Worm (Caenorhabditis elegans) whole organism, L4 larva: ENCODE results near the gene T11G6.4.

ENCODE experiments used
- F26F4.8 ChIP-seq: fragments of 200-800 bp; sonication (Bioruptor generic); conservative IDR thresholded peaks from 2 replicates; pipeline ENCODE4 v1.3.6; 2022; ENCODE audit warnings: missing genetic modification characterization, missing compliant biosample characterization
- F37D6.2 ChIP-seq: sonication (generic microtip); optimal IDR thresholded peaks from 2 replicates; lab custom pipeline; 2016; ENCODE audit warnings: mild to moderate bottlenecking, missing genetic modification characterization, missing compliant biosample characterization
- F44E2.7 ChIP-seq: fragments of 200-800 bp; sonication (Bioruptor generic); IDR thresholded peaks from 2 replicates; pipeline ENCODE4 v2.1.2; 2022; ENCODE audit warnings: missing genetic modification characterization, missing compliant biosample characterization
- F49E8.2 ChIP-seq: sonication (generic microtip); optimal IDR thresholded peaks from 2 replicates; lab custom pipeline; 2016; ENCODE audit warnings: missing compliant biosample characterization, mild to moderate bottlenecking, missing genetic modification characterization, borderline replicate concordance
- Y105C5A.15 ChIP-seq: fragments of 200-800 bp; sonication (Bioruptor generic); IDR thresholded peaks from 2 replicates; pipeline ENCODE4 v1.3.6; 2022; ENCODE audit warnings: missing genetic modification characterization, missing compliant biosample characterization
- Y48G9A.11 ChIP-seq: fragments of 200-800 bp; sonication (Bioruptor generic); IDR thresholded peaks from 2 replicates; pipeline ENCODE4 v1.3.6; 2022; ENCODE audit warnings: missing genetic modification reagents, missing genetic modification characterization, missing compliant biosample characterization
- aly-2 ChIP-seq: sonication (generic microtip); optimal IDR thresholded peaks from 2 replicates; lab custom pipeline; 2018; ENCODE audit warnings: missing biosample characterization, missing genetic modification characterization
- arid-1 ChIP-seq: fragments of 200-800 bp; sonication (Bioruptor generic); conservative IDR thresholded peaks from 2 replicates; pipeline ENCODE4 v1.3.6; 2022; ENCODE audit warnings: missing genetic modification reagents, missing genetic modification characterization, missing compliant biosample characterization
- attf-4 ChIP-seq: sonication (generic microtip); optimal IDR thresholded peaks from 3 replicates; lab custom pipeline; 2017; ENCODE audit warnings: missing biosample characterization, missing genetic modification characterization
- cey-2 ChIP-seq: sonication (generic microtip); optimal IDR thresholded peaks from 3 replicates; lab custom pipeline; 2017; ENCODE audit warnings: missing genetic modification characterization, mild to moderate bottlenecking, missing compliant biosample characterization, antibody characterized with exemption, borderline replicate concordance; ENCODE audit not compliant: insufficient read depth
- daf-16 ChIP-seq, 3 experiments: sonication (generic microtip); optimal IDR thresholded peaks; 2 replicates each; lab custom pipeline; 2016 to 2017; ENCODE audit warnings: missing genetic modification characterization in 3 of 3, missing genetic modification reagents in 3 of 3, mild to moderate bottlenecking in 2 of 3, missing compliant biosample characterization in 2 of 3, missing biosample characterization in 1 of 3, moderate library complexity in 1 of 3
- dmd-8 ChIP-seq: fragments of 200-800 bp; sonication (Bioruptor generic); IDR thresholded peaks from 2 replicates; pipeline ENCODE4 v1.3.6; 2022; ENCODE audit warnings: missing genetic modification characterization, missing compliant biosample characterization
- egl-43 ChIP-seq: fragments of 200-800 bp; sonication (Bioruptor generic); IDR thresholded peaks from 2 replicates; pipeline ENCODE4 v1.3.6; 2022; ENCODE audit warnings: missing genetic modification reagents, missing genetic modification characterization, missing compliant biosample characterization
- gei-8 ChIP-seq: fragments of 200-800 bp; sonication (Bioruptor generic); optimal IDR thresholded peaks from 2 replicates; lab custom pipeline; 2018; ENCODE audit warnings: mild to moderate bottlenecking, missing genetic modification characterization, missing compliant biosample characterization
- hlh-11 ChIP-seq: fragments of 200-800 bp; sonication (Bioruptor generic); optimal IDR thresholded peaks from 2 replicates; lab custom pipeline; 2018; ENCODE audit warnings: mild to moderate bottlenecking, missing genetic modification characterization, missing compliant biosample characterization
- hmg-1.1 ChIP-seq: fragments of 200-800 bp; sonication (Bioruptor generic); IDR thresholded peaks from 2 replicates; pipeline ENCODE4 v1.3.6; 2022; ENCODE audit warnings: missing genetic modification reagents, missing genetic modification characterization, missing compliant biosample characterization
- lin-1 ChIP-seq: fragments of 200-800 bp; sonication (Bioruptor generic); IDR thresholded peaks from 2 replicates; pipeline ENCODE4 v1.3.6; 2022; ENCODE audit warnings: missing genetic modification reagents, missing genetic modification characterization, missing compliant biosample characterization
- lin-15B ChIP-seq: fragments of 150-350 bp; sonication (generic microtip); optimal IDR thresholded peaks from 3 replicates; lab custom pipeline; 2014; ENCODE audit warnings: missing biosample characterization, missing genetic modification characterization
- lin-29 ChIP-seq: fragments of 200-800 bp; sonication (Bioruptor generic); IDR thresholded peaks from 2 replicates; pipeline ENCODE4 v1.3.6; 2022; ENCODE audit warnings: missing genetic modification reagents, missing genetic modification characterization, missing compliant biosample characterization
- lin-38 ChIP-seq: fragments of 200-800 bp; sonication (Bioruptor generic); IDR thresholded peaks from 2 replicates; pipeline ENCODE4 v1.3.6; 2022; ENCODE audit warnings: missing genetic modification reagents, missing genetic modification characterization, missing compliant biosample characterization
- lsy-2 ChIP-seq, 2 experiments: fragments of 150-350 bp in 1 of 2; sonication (generic microtip) in 1 of 2; optimal IDR thresholded peaks; 2 replicates each; lab custom pipeline; 2014 to 2017; ENCODE audit warnings: missing biosample characterization in 2 of 2, missing genetic modification characterization in 2 of 2
- mxl-2 ChIP-seq: fragments of 200-800 bp; sonication (Bioruptor generic); conservative IDR thresholded peaks from 2 replicates; pipeline ENCODE4 v1.3.6; 2022; ENCODE audit warnings: missing genetic modification reagents, missing genetic modification characterization, missing compliant biosample characterization
- mxl-3 ChIP-seq: fragments of 200-800 bp; sonication (Bioruptor generic); optimal IDR thresholded peaks from 2 replicates; lab custom pipeline; 2018; ENCODE audit warnings: mild to moderate bottlenecking, missing genetic modification characterization, missing compliant biosample characterization
- nhr-25 ChIP-seq: sonication (generic microtip); optimal IDR thresholded peaks from 2 replicates; lab custom pipeline; 2017; ENCODE audit warnings: missing genetic modification characterization, mild to moderate bottlenecking, missing compliant biosample characterization, antibody characterized with exemption, moderate library complexity, borderline replicate concordance; ENCODE audit not compliant: insufficient read depth
- nhr-28 ChIP-seq: fragments of 150-350 bp; optimal IDR thresholded peaks from 2 replicates; lab custom pipeline; 2014; ENCODE audit warnings: missing biosample characterization, missing genetic modification characterization
- nhr-41 ChIP-seq: fragments of 200-800 bp; sonication (Bioruptor generic); IDR thresholded peaks from 2 replicates; pipeline ENCODE4 v1.3.6; 2022; ENCODE audit warnings: missing genetic modification reagents, missing genetic modification characterization, missing compliant biosample characterization
- pha-4 ChIP-seq, 2 experiments: fragments of 150-350 bp in 1 of 2; fragments of 200-800 bp in 1 of 2; sonication (Bioruptor generic) in 1 of 2; IDR thresholded peaks in 1 of 2; optimal IDR thresholded peaks in 1 of 2; 2 replicates each; pipeline versions ENCODE4 v1.3.6 to Lab custom; 2014 to 2022; ENCODE audit warnings: missing genetic modification characterization in 2 of 2, missing genetic modification reagents in 2 of 2, missing biosample characterization in 1 of 2, missing compliant biosample characterization in 1 of 2
- php-3 ChIP-seq: fragments of 200-800 bp; sonication (Bioruptor generic); IDR thresholded peaks from 2 replicates; pipeline ENCODE4 v1.3.6; 2022; ENCODE audit warnings: missing genetic modification reagents, missing genetic modification characterization, missing compliant biosample characterization
- sdz-12 ChIP-seq: fragments of 200-800 bp; sonication (Bioruptor generic); optimal IDR thresholded peaks from 2 replicates; lab custom pipeline; 2018; ENCODE audit warnings: mild to moderate bottlenecking, missing genetic modification characterization, missing compliant biosample characterization
- tra-1 ChIP-seq: fragments of 200-800 bp; sonication (Bioruptor generic); IDR thresholded peaks from 2 replicates; pipeline ENCODE4 v1.3.6; 2022; ENCODE audit warnings: missing genetic modification reagents, missing genetic modification characterization, missing compliant biosample characterization
- unc-130 ChIP-seq: sonication (generic microtip); optimal IDR thresholded peaks from 2 replicates; lab custom pipeline; 2016; ENCODE audit warnings: missing genetic modification reagents, missing genetic modification characterization, missing compliant biosample characterization
- unc-62 ChIP-seq, 3 experiments: fragments of 150-350 bp in 1 of 3; sonication (generic microtip); optimal IDR thresholded peaks in 2 of 3; peaks in 1 of 3; 1 replicate in 1 of 3; 2 replicates in 2 of 3; lab custom pipeline; 2014 to 2017; ENCODE audit warnings: missing biosample characterization in 3 of 3, missing genetic modification characterization in 3 of 3, missing genetic modification reagents in 3 of 3, missing genotype in 1 of 3

T11G6.4 gene

DNA sequence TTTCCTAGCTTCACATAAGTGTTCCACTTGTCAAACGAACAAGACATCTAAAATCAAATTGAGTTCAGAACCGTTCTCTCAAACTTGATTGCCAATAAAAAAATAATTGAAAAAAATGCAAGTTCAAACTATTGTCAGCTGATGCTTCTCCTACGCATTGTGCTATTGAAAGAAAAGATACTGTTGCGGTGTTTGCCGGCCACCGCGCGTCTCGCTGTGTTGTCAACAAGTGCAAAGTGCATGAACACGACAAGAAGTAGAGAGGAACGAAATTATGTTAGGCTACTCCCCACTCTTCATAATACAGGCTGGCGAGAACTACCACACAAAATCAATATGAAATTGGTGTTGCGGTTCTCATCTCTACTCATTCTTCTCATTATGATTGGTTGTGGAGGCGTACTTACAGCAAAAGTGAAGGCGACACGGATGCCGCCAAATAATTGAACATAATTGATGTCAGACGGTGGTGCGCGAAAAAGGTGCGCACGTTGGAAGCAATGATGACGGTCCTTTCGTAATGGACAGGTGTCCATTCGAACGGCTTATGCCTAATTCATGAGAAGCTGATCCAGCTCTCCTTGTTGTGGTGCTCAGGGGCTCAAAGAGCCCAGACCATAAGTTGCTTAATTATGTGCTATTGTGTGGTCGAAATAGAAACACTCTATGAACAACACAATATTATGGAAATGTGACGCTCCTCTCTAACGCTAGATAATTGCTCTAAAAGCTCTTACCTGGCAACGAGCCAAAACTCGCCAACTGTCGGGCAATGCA, 15.8 kb upstream of the T11G6.4 start:
- TF ChIP-seq unc-62 (GFP tag; optimal IDR thresholded peaks at IDR 0.05 in 1 of 2; lab: Kevin White, UChicago) (peak in 1 of 2 experiments; percentile 89), unc-62 (tag; optimal IDR thresholded peaks at IDR 0.05; lab: Kevin White, UChicago) (no peak), aly-2 (no peak), F26F4.8 (GFP tag; lab: Robert Waterston, UW) (0 out of 2 replicates have a peak, but pooled peaks have one; percentile 9), lsy-2 (tag; optimal IDR thresholded peaks at IDR 0.05; lab: Kevin White, UChicago) (no peak), Y48G9A.11 (GFP tag; lab: Robert Waterston, UW) (no peak), daf-16 (GFP tag; optimal IDR thresholded peaks at IDR 0.05; lab: Kevin White, UChicago) (no peak), daf-16 (tag; optimal IDR thresholded peaks at IDR 0.05; lab: Kevin White, UChicago) (peak; percentile 71)

DNA sequence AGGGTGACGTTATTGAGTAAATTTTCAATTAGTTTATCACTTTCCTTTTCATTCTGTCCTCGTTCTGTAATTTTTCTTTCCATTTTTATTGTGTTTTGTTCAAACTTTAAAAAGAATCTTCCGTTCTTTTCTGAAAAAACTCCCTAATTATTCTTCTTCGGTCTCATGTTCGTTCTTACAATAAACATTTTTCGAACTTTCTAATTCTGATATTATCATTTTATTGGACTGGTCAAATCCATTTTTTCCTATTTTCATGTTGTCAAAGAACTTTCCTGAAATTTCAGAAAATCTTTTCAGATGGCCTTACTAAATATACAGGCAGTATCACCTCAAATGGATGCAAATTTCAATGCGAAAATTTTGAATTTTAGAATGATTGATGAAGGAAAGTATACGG, 12.3 kb upstream of the T11G6.4 start, which contains the start of gene nish-1:
TSS of gene nish-1 (plus strand) at position 301 of the 400 bp plus-strand sequence.
- TF ChIP-seq gei-8 (GFP tag; lab: Kevin White, UChicago) (no peak), cey-2 (tag; lab: Kevin White, UChicago) (no peak), arid-1 (GFP tag; lab: Robert Waterston, UW) (no peak), pha-4 (GFP tag; IDR thresholded peaks at IDR 0.05; lab: Robert Waterston, UW) (no peak), pha-4 (tag; optimal IDR thresholded peaks at IDR 0.05; lab: Kevin White, UChicago) (no peak), mxl-3 (GFP tag; lab: Kevin White, UChicago) (no peak), lin-15B (no peak), F44E2.7 (GFP tag; lab: Robert Waterston, UW) (no peak), F37D6.2 (tag; lab: Kevin White, UChicago) (no peak), tra-1 (no peak), unc-130 (GFP tag; lab: Kevin White, UChicago) (no peak), hmg-1.1 (GFP tag; lab: Robert Waterston, UW) (no peak), nhr-25 (tag; lab: Kevin White, UChicago) (no peak), mxl-2 (GFP tag; lab: Robert Waterston, UW) (no peak), egl-43 (no peak), Y105C5A.15 (no peak), sdz-12 (no peak)

DNA sequence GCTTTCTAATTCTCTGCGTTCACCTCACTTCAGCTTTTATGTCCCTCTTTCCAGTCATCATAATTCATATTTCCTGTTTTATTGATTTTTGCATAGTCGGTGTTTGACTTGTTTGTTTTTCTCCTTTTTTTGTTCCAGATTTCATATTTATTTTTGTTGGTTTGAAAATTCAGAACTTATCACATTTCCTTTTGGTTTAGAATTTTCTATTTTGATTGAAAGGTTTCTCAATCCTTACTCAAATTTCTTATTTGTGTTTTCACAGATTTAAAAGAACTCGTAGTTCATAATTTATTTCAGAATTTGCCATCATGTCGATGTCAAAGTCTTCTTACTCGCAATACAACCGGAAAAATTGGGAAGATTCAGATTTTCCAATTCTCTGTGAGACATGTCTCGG, 9.4 kb upstream of the T11G6.4 start, which contains the start of gene rbm-22:
TSS of gene rbm-22 (plus strand) at position 301 of the 400 bp plus-strand sequence.
- TF ChIP-seq F49E8.2: no peak
- TF ChIP-seq attf-4 (tag; lab: Kevin White, UChicago): no peak
- no peak for TF ChIP-seq unc-62 (GFP tag; optimal IDR thresholded peaks at IDR 0.05 in 1 of 2; lab: Kevin White, UChicago)
- TF ChIP-seq unc-62 (tag; optimal IDR thresholded peaks at IDR 0.05; lab: Kevin White, UChicago): no peak
- TF ChIP-seq nhr-41: no peak
- TF ChIP-seq F44E2.7 (GFP tag; lab: Robert Waterston, UW): no peak
- TF ChIP-seq nhr-28 (tag; lab: Kevin White, UChicago): no peak
- no peak for TF ChIP-seq php-3 (GFP tag; lab: Robert Waterston, UW)
- TF ChIP-seq lin-38 (GFP tag; lab: Robert Waterston, UW): no peak
- no peak for TF ChIP-seq F37D6.2 (tag; lab: Kevin White, UChicago)
- TF ChIP-seq lin-1: no peak
- no peak for TF ChIP-seq hlh-11 (tag; lab: Kevin White, UChicago)
- TF ChIP-seq dmd-8: no peak
- TF ChIP-seq lin-29 (GFP tag; lab: Robert Waterston, UW): no peak
